Worm (Caenorhabditis elegans): ENCODE results near the gene C05B5.12.
A peak's percentile ranks its signal among the peaks of the same experiment; 100 is the strongest.

C05B5.12 gene

DNA sequence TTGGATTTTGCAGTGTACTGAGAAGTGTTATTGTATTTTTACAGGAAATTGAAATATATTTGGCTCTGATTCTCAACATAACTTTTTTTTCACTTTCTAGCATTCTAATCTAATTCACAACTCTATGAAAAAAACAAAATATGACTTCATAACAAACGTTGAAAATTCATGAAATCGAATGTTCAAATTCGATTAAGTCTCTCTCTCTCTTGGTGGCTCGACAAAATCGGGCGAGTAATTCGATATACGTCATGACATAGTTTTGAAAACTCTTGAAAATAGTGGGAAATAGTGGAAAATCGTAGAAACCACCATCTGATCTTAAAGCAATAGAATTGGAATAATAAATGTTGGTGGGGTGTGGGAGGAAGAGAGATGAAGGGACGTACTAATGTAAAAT, 30.8 kb downstream of the C05B5.12 start:
- TF ChIP-seq lim-6 (tag; optimal IDR thresholded peaks at IDR 0.05) (no peak), zip-5 (tag; optimal IDR thresholded peaks at IDR 0.05) (no peak), pag-3 (tag; optimal IDR thresholded peaks at IDR 0.05; ENCODE audit: borderline replicate concordance) (no peak), unc-42 (tag; optimal IDR thresholded peaks at IDR 0.05) (peak; percentile 92), syd-9 (tag; optimal IDR thresholded peaks at IDR 0.05) (no peak), ceh-48 (tag; optimal IDR thresholded peaks at IDR 0.05) (no peak), gmeb-2 (tag; optimal IDR thresholded peaks at IDR 0.05) (no peak)

DNA sequence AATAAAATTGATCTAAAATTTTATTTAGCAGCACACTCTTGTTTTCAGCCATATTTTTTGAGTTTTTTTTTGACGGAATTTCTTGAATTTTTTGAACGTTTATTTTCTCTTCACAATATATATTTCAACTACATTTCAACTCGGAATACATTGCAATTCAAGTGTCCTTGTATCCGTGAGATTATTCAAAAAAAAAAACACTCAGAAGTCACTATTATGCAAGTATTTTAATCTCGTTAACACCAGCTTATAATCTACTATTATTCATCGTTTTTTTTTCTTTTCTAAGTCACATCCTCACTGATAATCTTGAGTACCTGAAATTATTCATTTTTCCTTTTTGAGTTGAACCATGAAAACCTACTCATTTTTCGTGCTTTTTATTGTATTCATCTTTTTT, 36.3 kb downstream of the C05B5.12 start, which contains the start of gene ins-21:
ins-21 (plus strand) TSS at position 301 of the 400 bp plus-strand sequence.
- no peak for TF ChIP-seq ets-4 (tag; optimal IDR thresholded peaks at IDR 0.05)
- TF ChIP-seq nhr-11 (tag; optimal IDR thresholded peaks at IDR 0.05) = no peak
- TF ChIP-seq F13H6.1 (tag; optimal IDR thresholded peaks at IDR 0.05) = no peak
- no peak for TF ChIP-seq pat-9 (tag; optimal IDR thresholded peaks at IDR 0.05)
- TF ChIP-seq hlh-13 (GFP tag; optimal IDR thresholded peaks at IDR 0.05) = no peak
- no peak for TF ChIP-seq ceh-22 (tag; optimal IDR thresholded peaks at IDR 0.05)
- no peak for TF ChIP-seq odd-2 (tag; optimal IDR thresholded peaks at IDR 0.05)
- TF ChIP-seq sox-4 (tag; optimal IDR thresholded peaks at IDR 0.05) = no peak

DNA sequence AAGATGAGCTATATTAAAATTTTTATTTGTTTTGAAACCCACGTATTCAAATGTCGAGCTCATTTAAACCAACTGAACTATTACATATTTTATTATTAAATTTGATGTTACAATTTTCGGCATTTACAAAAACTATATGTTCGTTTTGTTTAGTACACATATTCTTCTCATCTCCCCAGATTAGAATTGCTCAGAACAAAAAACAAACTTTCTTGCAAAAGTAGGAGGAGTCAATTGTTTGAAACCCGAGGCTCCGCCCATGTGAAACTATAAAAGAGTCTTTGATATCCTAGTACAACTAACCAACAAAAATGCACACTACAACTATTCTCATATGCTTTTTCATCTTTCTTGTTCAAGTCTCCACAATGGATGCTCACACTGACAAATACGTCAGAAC, 38.8 kb downstream of the C05B5.12 start, which contains the start of gene ins-22:
ins-22 (plus strand) TSS at position 301 of the 400 bp plus-strand sequence.
- no peak for TF ChIP-seq Y22D7AL.16 (tag; optimal IDR thresholded peaks at IDR 0.05)
- TF ChIP-seq npax-4 (tag; optimal IDR thresholded peaks at IDR 0.05) = no peak
- no peak for TF ChIP-seq ceh-2 (tag; optimal IDR thresholded peaks at IDR 0.05)
- no peak for TF ChIP-seq madf-2 (tag; optimal IDR thresholded peaks at IDR 0.05)
- no peak for TF ChIP-seq pag-3 (tag; optimal IDR thresholded peaks at IDR 0.05; ENCODE audit: borderline replicate concordance)
- TF ChIP-seq lim-6 (tag; optimal IDR thresholded peaks at IDR 0.05) = no peak
- no peak for TF ChIP-seq hlh-8 (tag; optimal IDR thresholded peaks at IDR 0.05)
- no peak for TF ChIP-seq hlh-13 (GFP tag; optimal IDR thresholded peaks at IDR 0.05)
- TF ChIP-seq odd-2 (tag; optimal IDR thresholded peaks at IDR 0.05) = no peak
- no peak for TF ChIP-seq lin-11 (tag; optimal IDR thresholded peaks at IDR 0.05)
- no peak for TF ChIP-seq gmeb-2 (tag; optimal IDR thresholded peaks at IDR 0.05)
- TF ChIP-seq sox-2 (GFP tag; IDR thresholded peaks at IDR 0.05) = no peak
- no peak for TF ChIP-seq tbx-2 (tag; optimal IDR thresholded peaks at IDR 0.05)
- TF ChIP-seq ceh-30 (tag; optimal IDR thresholded peaks at IDR 0.05) = no peak
- TF ChIP-seq elt-4 (tag; optimal IDR thresholded peaks at IDR 0.05) = no peak

DNA sequence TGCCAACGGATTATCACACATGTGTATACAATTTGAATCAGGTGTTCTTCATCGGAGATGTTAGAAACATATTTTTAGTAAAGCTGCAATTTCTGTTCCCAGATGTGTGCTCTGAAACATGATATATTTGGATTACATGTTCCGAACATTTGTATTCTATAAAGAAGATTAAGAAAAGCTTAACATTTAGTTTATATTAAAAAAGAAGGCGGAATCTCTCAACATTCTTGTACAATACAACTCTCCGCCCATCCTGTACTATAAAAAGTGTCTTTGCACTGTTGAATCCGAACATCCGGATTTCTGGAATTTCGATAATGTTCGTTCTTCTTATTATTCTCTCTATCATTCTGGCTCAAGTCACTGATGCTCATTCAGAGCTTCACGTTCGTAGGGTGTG, 40.8 kb downstream of the C05B5.12 start, which contains the start of gene ins-23:
ins-23 (plus strand) TSS at position 301 of the 400 bp plus-strand sequence.
- TF ChIP-seq lin-11 (tag; optimal IDR thresholded peaks at IDR 0.05) (no peak), dmd-4 (tag; optimal IDR thresholded peaks at IDR 0.05; ENCODE audit: borderline replicate concordance) (no peak), unc-55 (GFP tag; optimal IDR thresholded peaks at IDR 0.05) (no peak), tbx-7 (tag; optimal IDR thresholded peaks at IDR 0.05) (no peak), eyg-1 (tag; optimal IDR thresholded peaks at IDR 0.05) (no peak), ttx-3 (tag; optimal IDR thresholded peaks at IDR 0.05) (no peak), npax-4 (tag; optimal IDR thresholded peaks at IDR 0.05) (no peak), fkh-10 (GFP tag; optimal IDR thresholded peaks at IDR 0.05) (no peak), ceh-19 (GFP tag; optimal IDR thresholded peaks at IDR 0.05) (no peak), elt-2 (tag; optimal IDR thresholded peaks at IDR 0.05) (no peak), ceh-2 (tag; optimal IDR thresholded peaks at IDR 0.05) (no peak), ceh-24 (tag; optimal IDR thresholded peaks at IDR 0.05) (no peak), hlh-13 (GFP tag; optimal IDR thresholded peaks at IDR 0.05) (no peak)

DNA sequence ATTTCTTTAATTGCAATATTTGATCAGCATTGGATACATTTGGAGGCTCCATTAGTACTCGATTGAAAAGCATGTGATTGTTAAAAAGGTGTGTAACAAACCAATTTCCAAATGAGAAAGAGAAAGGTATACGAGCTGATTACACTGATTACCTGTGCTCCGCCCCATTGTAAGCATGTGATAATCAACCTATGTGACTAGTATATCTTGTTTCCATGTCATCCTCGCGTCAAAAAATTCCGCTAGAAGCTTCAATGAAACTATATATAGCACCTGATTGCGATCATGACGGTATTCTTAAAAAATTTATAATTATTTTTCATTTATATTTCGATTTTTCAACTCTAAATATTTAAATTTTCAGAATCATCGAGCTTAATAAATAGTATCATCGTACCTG, 43.4 kb downstream of the C05B5.12 start, which contains the start of gene M04D8.4:
M04D8.4 (minus strand) TSS at position 101 of the 400 bp plus-strand sequence.
- no peak for TF ChIP-seq C38D4.7 (GFP tag; optimal IDR thresholded peaks at IDR 0.05)
- no peak for TF ChIP-seq pros-1 (tag; optimal IDR thresholded peaks at IDR 0.05)
- TF ChIP-seq ztf-16 (tag; optimal IDR thresholded peaks at IDR 0.05) = no peak
- no peak for TF ChIP-seq ahr-1 (tag; optimal IDR thresholded peaks at IDR 0.05)
- no peak for TF ChIP-seq K09A11.1 (tag; optimal IDR thresholded peaks at IDR 0.05; ENCODE audit: insufficient read depth)
- TF ChIP-seq pax-1 (tag; optimal IDR thresholded peaks at IDR 0.05) = no peak
- no peak for TF ChIP-seq gmeb-2 (tag; optimal IDR thresholded peaks at IDR 0.05)
- no peak for TF ChIP-seq nhr-11 (tag; optimal IDR thresholded peaks at IDR 0.05)
- TF ChIP-seq unc-42 (tag; optimal IDR thresholded peaks at IDR 0.05) = no peak
- TF ChIP-seq ceh-18 (tag; optimal IDR thresholded peaks at IDR 0.05) = no peak
- TF ChIP-seq ceh-19 (GFP tag; optimal IDR thresholded peaks at IDR 0.05) = no peak
- TF ChIP-seq tbx-2 (tag; optimal IDR thresholded peaks at IDR 0.05) = no peak

Data from whole organism, late embryonic.